Fruit fly (Drosophila melanogaster): Measurements from ENCODE around the gene Mhc.

dm6 chr2L:16817421-16818101, 51.2 kb downstream of the Mhc start:
- no peak for TF ChIP-seq ttk (optimal IDR thresholded peaks at IDR 0.05)
- no peak for TF ChIP-seq h (optimal IDR thresholded peaks at IDR 0.05)

Data from Kc167 (cell line).